Fruit fly (Drosophila melanogaster) whole organism, adult: Measurements from ENCODE around the gene CG17344.

ENCODE experiments used
- CG11617 ChIP-seq: fragments of 200-800 bp; sonication (Bioruptor generic); optimal IDR thresholded peaks from 2 replicates; lab custom pipeline; 2017; ENCODE audit warnings: mild to moderate bottlenecking, missing biosample characterization, missing genetic modification reagents, missing genetic modification characterization
- CG12768 ChIP-seq: fragments of 200-800 bp; sonication (Bioruptor generic); optimal IDR thresholded peaks from 2 replicates; lab custom pipeline; 2017; ENCODE audit warnings: missing biosample characterization, missing genetic modification characterization, mild to moderate bottlenecking, moderate library complexity, missing genetic modification reagents
- CG14711 ChIP-seq: fragments of 200-800 bp; sonication (Bioruptor generic); optimal IDR thresholded peaks from 2 replicates; lab custom pipeline; 2018; ENCODE audit warnings: missing biosample characterization, mild to moderate bottlenecking, missing genetic modification characterization, moderate library complexity
- CG1620 ChIP-seq: fragments of 200-800 bp; sonication (Bioruptor generic); optimal IDR thresholded peaks from 2 replicates; lab custom pipeline; 2016; ENCODE audit warnings: missing biosample characterization, missing genetic modification characterization
- CG33017 ChIP-seq: fragments of 200-800 bp; sonication (Bioruptor generic); optimal IDR thresholded peaks from 2 replicates; lab custom pipeline; 2018; ENCODE audit warnings: missing biosample characterization, mild to moderate bottlenecking, missing genetic modification characterization, moderate library complexity
- CG5204 ChIP-seq: fragments of 200-800 bp; sonication (Bioruptor generic); optimal IDR thresholded peaks from 2 replicates; lab custom pipeline; 2016; ENCODE audit warnings: missing biosample characterization, missing genetic modification characterization
- CG7045 ChIP-seq: fragments of 200-800 bp; sonication (Bioruptor generic); optimal IDR thresholded peaks from 2 replicates; lab custom pipeline; 2017; ENCODE audit warnings: missing biosample characterization, mild to moderate bottlenecking, missing genetic modification characterization
- CG7101 ChIP-seq: fragments of 200-800 bp; sonication (Bioruptor generic); optimal IDR thresholded peaks from 2 replicates; lab custom pipeline; 2018; ENCODE audit warnings: missing biosample characterization, mild to moderate bottlenecking, missing genetic modification characterization, moderate library complexity
- Clk ChIP-seq: fragments of 200-800 bp; sonication (Bioruptor generic); optimal IDR thresholded peaks from 2 replicates; lab custom pipeline; 2017; ENCODE audit warnings: missing biosample characterization, missing genetic modification characterization
- Crg-1 ChIP-seq: fragments of 200-800 bp; sonication (Bioruptor generic); optimal IDR thresholded peaks from 2 replicates; lab custom pipeline; 2016; ENCODE audit warnings: missing biosample characterization, missing genetic modification characterization
- Hr96 ChIP-seq: fragments of 200-800 bp; sonication (Bioruptor generic); optimal IDR thresholded peaks from 2 replicates; lab custom pipeline; 2016; ENCODE audit warnings: missing biosample characterization, missing genetic modification characterization
- Mnt ChIP-seq: fragments of 200-800 bp; sonication (Bioruptor generic); optimal IDR thresholded peaks from 2 replicates; lab custom pipeline; 2016; ENCODE audit warnings: missing biosample characterization, mild to moderate bottlenecking, missing genetic modification characterization
- bab1 ChIP-seq: fragments of 200-800 bp; sonication (Bioruptor generic); optimal IDR thresholded peaks from 3 replicates; lab custom pipeline; 2019; ENCODE audit warnings: missing biosample characterization, mild to moderate bottlenecking, missing genetic modification characterization, moderate library complexity
- cic ChIP-seq: fragments of 200-800 bp; sonication (Bioruptor generic); optimal IDR thresholded peaks from 2 replicates; lab custom pipeline; 2017; ENCODE audit warnings: missing biosample characterization, mild to moderate bottlenecking, missing genetic modification characterization, moderate library complexity
- cnc ChIP-seq, 2 experiments: fragments of >200 bp; optimal IDR thresholded peaks; 2 replicates each; lab custom pipeline; 2017
- kay ChIP-seq: fragments of 200-800 bp; sonication (Bioruptor generic); peaks from one replicate; lab custom pipeline; 2016; ENCODE audit warnings: missing biosample characterization, missing genetic modification characterization, borderline replicate concordance
- ovo ChIP-seq: fragments of 200-800 bp; sonication (Bioruptor generic); optimal IDR thresholded peaks from 2 replicates; lab custom pipeline; 2016; ENCODE audit warnings: missing biosample characterization, missing genetic modification characterization
- pad ChIP-seq: fragments of 200-800 bp; sonication (Bioruptor generic); optimal IDR thresholded peaks from 3 replicates; lab custom pipeline; 2017; ENCODE audit warnings: missing biosample characterization, missing genetic modification characterization, mild to moderate bottlenecking, moderate library complexity, missing genetic modification reagents
- tj ChIP-seq: fragments of 200-800 bp; sonication (Bioruptor generic); optimal IDR thresholded peaks from 3 replicates; lab custom pipeline; 2017; ENCODE audit warnings: missing biosample characterization, mild to moderate bottlenecking, missing genetic modification characterization, moderate library complexity
- toe ChIP-seq: fragments of 200-800 bp; sonication (Bioruptor generic); optimal IDR thresholded peaks from 2 replicates; lab custom pipeline; 2016; ENCODE audit warnings: missing biosample characterization, missing genetic modification characterization

Gene CG17344

dm6 chr2L:19144115-19144514 lies 42.3 kb downstream of the CG17344 start:
- TF ChIP-seq ovo (GFP tag; lab: Kevin White, UChicago) (no peak), bab1 (GFP tag; lab: Kevin White, UChicago) (no peak), cic (no peak), CG7101 (tag; lab: Kevin White, UChicago) (no peak), CG7045 (GFP tag; lab: Kevin White, UChicago) (no peak), CG12768 (GFP tag; lab: Kevin White, UChicago) (no peak), CG33017 (tag; lab: Kevin White, UChicago) (no peak), cnc (optimal IDR thresholded peaks at IDR 0.05; lab: Kevin White, UChicago) (no peak), Clk (GFP tag; lab: Kevin White, UChicago) (no peak), CG14711 (no peak), Hr96 (GFP tag; lab: Kevin White, UChicago) (no peak), pad (GFP tag; lab: Kevin White, UChicago) (no peak), tj (no peak), CG5204 (GFP tag; lab: Kevin White, UChicago) (no peak), Mnt (GFP tag; lab: Kevin White, UChicago) (no peak), kay (GFP tag; lab: Kevin White, UChicago) (no peak), CG11617 (GFP tag; lab: Kevin White, UChicago) (no peak), CG1620 (no peak), Crg-1 (GFP tag; lab: Kevin White, UChicago) (no peak)

DNA sequence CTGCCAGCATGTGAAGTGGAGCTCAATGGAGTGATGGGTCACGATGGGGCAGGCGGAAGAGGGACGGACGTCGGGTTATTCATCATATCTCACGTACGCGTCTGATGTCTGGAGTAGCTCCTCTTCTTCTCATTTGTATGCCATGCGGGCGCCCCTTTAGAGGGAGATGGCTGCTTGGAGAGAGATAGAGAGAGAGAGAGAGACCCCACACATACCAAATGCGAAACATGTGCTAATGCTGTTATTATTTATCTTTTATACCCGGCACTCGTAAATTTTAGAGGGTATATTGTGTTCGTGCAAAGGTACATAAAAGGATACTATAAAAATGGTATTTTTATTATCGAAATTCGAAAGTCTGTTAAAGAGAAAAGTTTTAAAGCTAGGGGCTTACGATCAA lies 44.2 kb downstream of the CG17344 start:
- TF ChIP-seq cnc (optimal IDR thresholded peaks at IDR 0.05; lab: Kevin White, UChicago): no peak
- no peak for TF ChIP-seq CG7101 (tag; lab: Kevin White, UChicago)
- no peak for TF ChIP-seq Crg-1 (GFP tag; lab: Kevin White, UChicago)
- TF ChIP-seq Hr96 (GFP tag; lab: Kevin White, UChicago): no peak
- TF ChIP-seq kay (GFP tag; lab: Kevin White, UChicago): no peak
- TF ChIP-seq CG12768 (GFP tag; lab: Kevin White, UChicago): no peak
- TF ChIP-seq CG14711: no peak
- TF ChIP-seq CG5204 (GFP tag; lab: Kevin White, UChicago): no peak
- no peak for TF ChIP-seq CG11617 (GFP tag; lab: Kevin White, UChicago)
- TF ChIP-seq Mnt (GFP tag; lab: Kevin White, UChicago): no peak
- TF ChIP-seq tj: no peak
- no peak for TF ChIP-seq bab1 (GFP tag; lab: Kevin White, UChicago)
- no peak for TF ChIP-seq cic
- no peak for TF ChIP-seq CG1620
- no peak for TF ChIP-seq CG33017 (tag; lab: Kevin White, UChicago)
- TF ChIP-seq toe: no peak
- no peak for TF ChIP-seq Clk (GFP tag; lab: Kevin White, UChicago)

DNA sequence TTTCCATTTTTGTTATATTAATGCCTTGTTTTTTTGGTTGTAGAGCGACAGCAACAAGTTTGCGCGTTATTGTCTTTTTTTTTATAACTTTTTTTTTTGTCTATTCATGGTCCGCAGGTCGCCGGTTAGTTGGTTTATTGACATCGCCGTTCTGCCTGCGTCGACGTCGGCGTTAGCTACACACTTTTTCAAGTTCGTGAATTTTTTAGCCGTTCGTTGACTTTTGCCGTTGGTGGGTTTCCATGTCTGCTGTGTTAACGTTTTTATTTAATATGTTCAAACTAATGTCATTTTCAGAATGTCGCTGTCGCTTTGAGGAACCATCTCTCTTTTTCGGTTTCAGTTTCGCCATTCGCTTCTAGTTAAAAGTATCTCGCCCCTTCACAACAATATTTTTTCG lies 44.8 kb downstream of the CG17344 start:
- peak; percentile 57 for TF ChIP-seq kay (GFP tag; lab: Kevin White, UChicago)
- no peak for TF ChIP-seq bab1 (GFP tag; lab: Kevin White, UChicago)
- TF ChIP-seq CG7045 (GFP tag; lab: Kevin White, UChicago): no peak
